Worm (Caenorhabditis elegans) whole organism, young adult: ENCODE results near the gene elb-1.

Experiments used
- F10E7.11 ChIP-seq: sonication (generic microtip); optimal IDR thresholded peaks from 2 replicates; lab custom pipeline; 2017; ENCODE audit warnings: mild to moderate bottlenecking, missing genetic modification characterization, moderate library complexity, missing compliant biosample characterization
- hmg-1.2 ChIP-seq: fragments of 200-800 bp; sonication (Bioruptor generic); IDR thresholded peaks from 2 replicates; pipeline ENCODE4 v1.3.6; 2022; ENCODE audit warnings: missing genetic modification reagents, missing genetic modification characterization, missing compliant biosample characterization
- lin-54 ChIP-seq: fragments of 200-800 bp; sonication (Bioruptor generic); optimal IDR thresholded peaks from 2 replicates; lab custom pipeline; 2018; ENCODE audit warnings: mild to moderate bottlenecking, missing genetic modification characterization, missing compliant biosample characterization
- nfyb-1 ChIP-seq: fragments of 200-800 bp; sonication (Bioruptor generic); IDR thresholded peaks from 2 replicates; pipeline ENCODE4 v1.3.6; 2022; ENCODE audit warnings: missing genetic modification reagents, missing genetic modification characterization, missing compliant biosample characterization
- nhr-120 ChIP-seq: fragments of 200-800 bp; sonication (Bioruptor generic); IDR thresholded peaks from 2 replicates; pipeline ENCODE4 v1.3.6; 2022; ENCODE audit warnings: missing genetic modification characterization, missing compliant biosample characterization

DNA sequence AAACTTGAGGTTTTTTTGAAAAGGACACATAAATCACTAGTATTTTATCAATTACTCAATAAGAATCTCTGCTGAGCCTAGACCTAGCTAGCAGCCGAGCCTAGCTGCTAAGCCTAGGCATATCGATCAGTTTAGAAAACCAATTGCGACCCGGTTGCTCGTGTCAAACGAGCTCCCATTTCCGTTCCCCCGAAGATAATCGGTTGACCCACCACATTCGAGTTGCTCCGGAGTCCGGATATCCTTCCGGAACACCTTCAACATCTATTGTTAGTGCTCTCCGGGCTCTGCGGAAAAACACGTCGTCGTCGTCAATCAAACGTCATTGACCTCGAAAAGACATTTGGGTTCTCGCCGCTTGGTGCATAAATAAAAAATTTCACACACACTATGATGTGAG, 35.5 kb downstream of the elb-1 start:
- TF ChIP-seq hmg-1.2 (GFP tag; lab: Robert Waterston, UW) (no peak), lin-54 (GFP tag; lab: Kevin White, UChicago) (no peak), nhr-120 (GFP tag; lab: Robert Waterston, UW) (no peak), nfyb-1 (GFP tag; lab: Robert Waterston, UW) (0 out of 2 replicates have a peak, but pooled peaks have one; percentile 39), F10E7.11 (tag; lab: Kevin White, UChicago) (no peak)
